Fruit fly (Drosophila melanogaster): ENCODE measurements around the gene Tim9a.

Tim9a gene

DNA sequence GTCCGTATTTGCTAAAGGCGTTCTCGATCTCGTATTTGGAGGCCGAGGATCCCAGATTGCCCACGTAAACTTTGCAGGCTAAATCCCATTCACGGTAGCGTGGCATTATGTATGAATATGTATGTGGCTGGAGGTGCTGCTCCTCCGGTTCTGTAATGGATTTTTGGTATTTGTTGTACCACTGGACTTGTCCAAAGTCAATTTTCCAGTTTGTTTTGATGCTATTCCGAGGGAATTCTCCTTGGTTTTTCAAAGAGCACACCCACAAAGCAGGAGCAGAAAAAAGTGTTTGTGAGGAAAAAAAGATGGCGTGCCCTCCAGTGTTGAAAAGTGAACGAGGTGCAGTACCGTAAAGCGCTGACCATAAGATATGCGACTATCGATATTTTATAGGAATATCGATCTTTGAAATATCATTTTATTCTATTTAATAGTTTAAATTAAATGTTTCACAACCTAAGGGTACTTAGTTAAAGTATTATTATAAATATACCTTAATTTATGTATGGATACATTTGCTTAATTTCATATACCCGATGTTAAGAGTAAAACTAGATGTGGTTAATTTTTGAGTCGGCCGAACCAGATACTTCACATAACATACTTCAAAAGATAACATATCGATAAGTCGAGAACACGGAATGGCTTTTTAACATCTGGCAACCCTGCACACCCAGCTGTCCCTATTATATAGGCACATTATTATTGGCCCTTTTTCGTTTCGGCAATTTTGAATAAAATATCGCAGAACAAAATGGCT lies at the start of gene Tim9a, which contains the start of gene Rbp1-like (continued):
- TF ChIP-seq CG7745 (tag; optimal IDR thresholded peaks at IDR 0.05), result no peak
- peak; percentile 81 for TF ChIP-seq CG16813 (GFP tag; IDR thresholded peaks at IDR 0.05; ENCODE audit: partially characterized antibody)
- peak; percentile 76 for TF ChIP-seq vnd (GFP tag; IDR thresholded peaks at IDR 0.05; ENCODE audit: partially characterized antibody)
- TF ChIP-seq sr (GFP tag; IDR thresholded peaks at IDR 0.05), result no peak
- TF ChIP-seq B-H1 (GFP tag; IDR thresholded peaks at IDR 0.05), result no peak
- peak; percentile 41 for TF ChIP-seq Nf-YB (GFP tag; optimal IDR thresholded peaks at IDR 0.05)
- TF ChIP-seq dati (GFP tag; IDR thresholded peaks at IDR 0.05), result no peak
- TF ChIP-seq dmrt11E (tag; optimal IDR thresholded peaks at IDR 0.05), result peak; percentile 21
- TF ChIP-seq CG5953 (GFP tag; IDR thresholded peaks at IDR 0.05), result no peak
- TF ChIP-seq CG9437 (GFP tag; optimal IDR thresholded peaks at IDR 0.05), result peak; percentile 62
- TF ChIP-seq CG4424 (GFP tag; optimal IDR thresholded peaks at IDR 0.05), result peak; percentile 39
- TF ChIP-seq Med (GFP tag), result peak; percentile 79
- TF ChIP-seq Fer3 (tag; optimal IDR thresholded peaks at IDR 0.05), result peak; percentile 17
- TF ChIP-seq CG10267 (tag; optimal IDR thresholded peaks at IDR 0.05), result peak; percentile 97
- TF ChIP-seq nau (GFP tag; optimal IDR thresholded peaks at IDR 0.05), result no peak
- no peak for TF ChIP-seq sima (GFP tag; optimal IDR thresholded peaks at IDR 0.05)
- TF ChIP-seq onecut (GFP tag; IDR thresholded peaks at IDR 0.05), result no peak
- TF ChIP-seq CG7987 (GFP tag; optimal IDR thresholded peaks at IDR 0.05), result peak; percentile 13
- peak; percentile 29 for TF ChIP-seq slou (GFP tag; optimal IDR thresholded peaks at IDR 0.05)
- TF ChIP-seq CG14710 (tag; optimal IDR thresholded peaks at IDR 0.05), result peak; percentile 83
- no peak for TF ChIP-seq slp2 (GFP tag; optimal IDR thresholded peaks at IDR 0.05)
- TF ChIP-seq br (optimal IDR thresholded peaks at IDR 0.05), result no peak
- no peak for TF ChIP-seq CG14965 (GFP tag; optimal IDR thresholded peaks at IDR 0.05; ENCODE audit: borderline replicate concordance)
- TF ChIP-seq dimm (GFP tag; IDR thresholded peaks at IDR 0.05), result no peak
- TF ChIP-seq E2f2 (GFP tag; IDR thresholded peaks at IDR 0.05), result peak; percentile 57
- TF ChIP-seq trem (tag; optimal IDR thresholded peaks at IDR 0.05), result peak; percentile 70
- peak; percentile 46 for TF ChIP-seq CG8924 (tag; optimal IDR thresholded peaks at IDR 0.05)
- 0 out of 2 replicates have a peak, but pooled peaks have one; percentile 13 for TF ChIP-seq CG9215 (GFP tag; IDR thresholded peaks at IDR 0.05)
- peak; percentile 51 for TF ChIP-seq CG30020 (tag; optimal IDR thresholded peaks at IDR 0.05)
- TF ChIP-seq CG13894 (tag; optimal IDR thresholded peaks at IDR 0.05), result peak; percentile 62
- TF ChIP-seq CG18476 (GFP tag; optimal IDR thresholded peaks at IDR 0.05), result peak; percentile 1
- TF ChIP-seq chinmo (GFP tag; IDR thresholded peaks at IDR 0.05; ENCODE audit: partially characterized antibody), result no peak
- TF ChIP-seq lbe (GFP tag; optimal IDR thresholded peaks at IDR 0.05), result peak; percentile 16
- no peak for TF ChIP-seq CG4282 (GFP tag; optimal IDR thresholded peaks at IDR 0.05)
- TF ChIP-seq CG2120 (GFP tag; optimal IDR thresholded peaks at IDR 0.05), result peak; percentile 46
- peak in 1 of 2 experiments; percentile 79 for TF ChIP-seq eve (GFP tag; optimal IDR thresholded peaks at IDR 0.05)
- peak; percentile 26 for TF ChIP-seq ind (GFP tag; optimal IDR thresholded peaks at IDR 0.05)
- peak; percentile 52 for TF ChIP-seq Sry-δ (GFP tag; optimal IDR thresholded peaks at IDR 0.05)
- peak; percentile 41 for TF ChIP-seq CG15011 (GFP tag; optimal IDR thresholded peaks at IDR 0.05)
- TF ChIP-seq bbx (GFP tag; IDR thresholded peaks at IDR 0.05; ENCODE audit: partially characterized antibody), result 0 out of 2 replicates have a peak, but pooled peaks have one; percentile 17
- peak; percentile 13 for TF ChIP-seq HmgZ (tag; optimal IDR thresholded peaks at IDR 0.05)
- TF ChIP-seq row (GFP tag; IDR thresholded peaks at IDR 0.05), result peak; percentile 75
- peak; percentile 22; the same call in 1 of the 2 replicates for TF ChIP-seq CG32532 (GFP tag; IDR thresholded peaks at IDR 0.05)
- no peak for TF ChIP-seq CG11723 (GFP tag; optimal IDR thresholded peaks at IDR 0.05)
- no peak for TF ChIP-seq CG32767 (GFP tag; IDR thresholded peaks at IDR 0.05)
- peak; percentile 81 for TF ChIP-seq CG13287 (GFP tag; IDR thresholded peaks at IDR 0.05; ENCODE audit: partially characterized antibody)
- no peak for TF ChIP-seq Bdp1 (GFP tag; optimal IDR thresholded peaks at IDR 0.05)
- no peak for TF ChIP-seq bigmax (GFP tag; optimal IDR thresholded peaks at IDR 0.05)
- no peak for TF ChIP-seq gt (GFP tag; IDR thresholded peaks at IDR 0.05)
- no peak for TF ChIP-seq crol (GFP tag; IDR thresholded peaks at IDR 0.05)
